Worm (Caenorhabditis elegans) whole organism, L2 larva: Measurements from ENCODE around the gene ubxn-4.

Experiments used
- C34F6.9 ChIP-seq: fragments of 150-350 bp; optimal IDR thresholded peaks from 2 replicates; lab custom pipeline; 2014; ENCODE audit warnings: missing biosample characterization, missing genetic modification characterization
- F13H6.1 ChIP-seq: sonication (generic microtip); optimal IDR thresholded peaks from 2 replicates; lab custom pipeline; 2016; ENCODE audit warnings: missing genetic modification characterization, missing compliant biosample characterization
- R02D3.7 ChIP-seq: fragments of 150-350 bp; optimal IDR thresholded peaks from 2 replicates; lab custom pipeline; 2014; ENCODE audit warnings: missing biosample characterization, missing genetic modification characterization
- Y55F3AM.14 ChIP-seq: fragments of 200-800 bp; sonication (Bioruptor generic); optimal IDR thresholded peaks from 2 replicates; lab custom pipeline; 2018; ENCODE audit warnings: mild to moderate bottlenecking, missing genetic modification characterization, missing compliant biosample characterization
- ZK546.5 ChIP-seq: sonication (generic microtip); optimal IDR thresholded peaks from 2 replicates; lab custom pipeline; 2017; ENCODE audit warnings: missing biosample characterization, missing genetic modification characterization
- alr-1 ChIP-seq: fragments of 150-350 bp; optimal IDR thresholded peaks from 2 replicates; lab custom pipeline; 2014; ENCODE audit warnings: missing biosample characterization, missing genetic modification characterization
- aly-2 ChIP-seq: fragments of 150-350 bp; optimal IDR thresholded peaks from 2 replicates; lab custom pipeline; 2014; ENCODE audit warnings: missing biosample characterization, missing genetic modification characterization
- ama-1 ChIP-seq: fragments of 150-350 bp; optimal IDR thresholded peaks from 2 replicates; lab custom pipeline; 2018; ENCODE audit warnings: inconsistent platforms
- ceh-16 ChIP-seq: fragments of 150-350 bp; optimal IDR thresholded peaks from 2 replicates; lab custom pipeline; 2014; ENCODE audit warnings: missing biosample characterization, missing genetic modification characterization
- ceh-82 ChIP-seq: fragments of 150-350 bp; optimal IDR thresholded peaks from 2 replicates; lab custom pipeline; 2014; ENCODE audit warnings: missing biosample characterization, missing genetic modification characterization
- crh-2 ChIP-seq: sonication (generic microtip); optimal IDR thresholded peaks from 2 replicates; lab custom pipeline; 2017; ENCODE audit warnings: missing biosample characterization, missing genetic modification characterization
- dmd-4 ChIP-seq: sonication (generic microtip); optimal IDR thresholded peaks from 2 replicates; lab custom pipeline; 2017; ENCODE audit warnings: missing biosample characterization, missing genetic modification characterization
- elt-1 ChIP-seq: fragments of 150-350 bp; optimal IDR thresholded peaks from 2 replicates; lab custom pipeline; 2014; ENCODE audit warnings: missing biosample characterization, missing genetic modification characterization
- elt-3 ChIP-seq: sonication (generic microtip); optimal IDR thresholded peaks from 2 replicates; lab custom pipeline; 2017; ENCODE audit warnings: missing biosample characterization, missing genetic modification characterization
- fos-1 ChIP-seq: fragments of 150-350 bp; optimal IDR thresholded peaks from 2 replicates; lab custom pipeline; 2014; ENCODE audit warnings: missing biosample characterization, missing genetic modification characterization
- gmeb-1 ChIP-seq: fragments of 150-350 bp; optimal IDR thresholded peaks from 2 replicates; lab custom pipeline; 2014; ENCODE audit warnings: missing biosample characterization, missing genetic modification characterization
- lin-11 ChIP-seq: fragments of 150-350 bp; sonication (generic microtip); optimal IDR thresholded peaks from 2 replicates; lab custom pipeline; 2014; ENCODE audit warnings: missing biosample characterization, missing genetic modification characterization, inconsistent platforms, mixed read lengths
- lin-39 ChIP-seq: fragments of 150-350 bp; optimal IDR thresholded peaks from 2 replicates; lab custom pipeline; 2014; ENCODE audit warnings: missing biosample characterization, missing genetic modification reagents, missing genetic modification characterization
- lsy-2 ChIP-seq, 2 experiments: fragments of 150-350 bp in 1 of 2; sonication (generic microtip) in 1 of 2; optimal IDR thresholded peaks; 2 replicates each; lab custom pipeline; 2014 to 2017; ENCODE audit warnings: missing biosample characterization in 2 of 2, missing genetic modification characterization in 2 of 2
- mab-5 ChIP-seq: fragments of 150-350 bp; optimal IDR thresholded peaks from 2 replicates; lab custom pipeline; 2014; ENCODE audit warnings: missing biosample characterization, missing genetic modification characterization
- mbf-1 ChIP-seq: sonication (generic microtip); optimal IDR thresholded peaks from 2 replicates; lab custom pipeline; 2017; ENCODE audit warnings: missing biosample characterization, missing genetic modification characterization
- mdl-1 ChIP-seq, 2 experiments: fragments of 150-350 bp in 1 of 2; sonication (generic microtip) in 1 of 2; optimal IDR thresholded peaks; 2 replicates each; lab custom pipeline; 2017; ENCODE audit warnings: missing biosample characterization in 2 of 2, missing genetic modification characterization in 2 of 2
- nhr-10 ChIP-seq: sonication (generic microtip); optimal IDR thresholded peaks from 2 replicates; lab custom pipeline; 2017; ENCODE audit warnings: missing biosample characterization, missing genetic modification characterization
- nhr-11 ChIP-seq: fragments of 150-350 bp; optimal IDR thresholded peaks from 2 replicates; lab custom pipeline; 2014; ENCODE audit warnings: missing biosample characterization, missing genetic modification characterization
- nhr-12 ChIP-seq: fragments of 150-350 bp; optimal IDR thresholded peaks from 2 replicates; lab custom pipeline; 2014; ENCODE audit warnings: missing biosample characterization, missing genetic modification characterization
- nhr-129 ChIP-seq: fragments of 150-350 bp; optimal IDR thresholded peaks from 2 replicates; lab custom pipeline; 2014; ENCODE audit warnings: missing biosample characterization, missing genetic modification characterization
- nhr-21 ChIP-seq: fragments of 150-350 bp; optimal IDR thresholded peaks from 2 replicates; lab custom pipeline; 2014; ENCODE audit warnings: missing biosample characterization, missing genetic modification characterization
- nhr-23 ChIP-seq: fragments of 150-350 bp; optimal IDR thresholded peaks from 2 replicates; lab custom pipeline; 2014; ENCODE audit warnings: missing biosample characterization, missing genetic modification reagents, missing genetic modification characterization
- nhr-237 ChIP-seq: fragments of 150-350 bp; optimal IDR thresholded peaks from 2 replicates; lab custom pipeline; 2014; ENCODE audit warnings: missing biosample characterization, missing genetic modification characterization
- nhr-25 ChIP-seq: fragments of 150-350 bp; sonication (generic microtip); optimal IDR thresholded peaks from 3 replicates; lab custom pipeline; 2014; ENCODE audit warnings: missing biosample characterization, missing genetic modification characterization
- nhr-6 ChIP-seq: fragments of 150-350 bp; optimal IDR thresholded peaks from 2 replicates; lab custom pipeline; 2014; ENCODE audit warnings: missing biosample characterization, missing genetic modification characterization
- nhr-77 ChIP-seq: fragments of 150-350 bp; optimal IDR thresholded peaks from 2 replicates; lab custom pipeline; 2014; ENCODE audit warnings: missing biosample characterization, missing genetic modification characterization
- peb-1 ChIP-seq: fragments of 150-350 bp; optimal IDR thresholded peaks from 2 replicates; lab custom pipeline; 2014; ENCODE audit warnings: missing biosample characterization, missing genetic modification characterization
- sem-4 ChIP-seq: fragments of 150-350 bp; optimal IDR thresholded peaks from 2 replicates; lab custom pipeline; 2014; ENCODE audit warnings: missing biosample characterization, missing genetic modification reagents, missing genetic modification characterization
- skn-1 ChIP-seq: sonication (generic microtip); optimal IDR thresholded peaks from 2 replicates; lab custom pipeline; 2017; ENCODE audit warnings: missing biosample characterization, missing genetic modification characterization
- sma-3 ChIP-seq: sonication (generic microtip); optimal IDR thresholded peaks from 2 replicates; lab custom pipeline; 2016; ENCODE audit warnings: missing genetic modification reagents, missing genetic modification characterization, missing compliant biosample characterization
- sma-9 ChIP-seq, 2 experiments: fragments of 150-350 bp in 1 of 2; sonication (generic microtip) in 1 of 2; optimal IDR thresholded peaks; 2 replicates each; lab custom pipeline; 2014 to 2016; ENCODE audit warnings: missing genetic modification characterization in 2 of 2, mild to moderate bottlenecking in 1 of 2, missing biosample characterization in 1 of 2, missing compliant biosample characterization in 1 of 2, missing genetic modification reagents in 1 of 2, moderate library complexity in 1 of 2
- snpc-4 ChIP-seq: fragments of 150-350 bp; optimal IDR thresholded peaks from 2 replicates; lab custom pipeline; 2014; ENCODE audit warnings: missing biosample characterization, missing genetic modification characterization
- unc-39 ChIP-seq: fragments of 150-350 bp; optimal IDR thresholded peaks from 2 replicates; lab custom pipeline; 2014; ENCODE audit warnings: missing biosample characterization, missing genetic modification characterization
- unc-55 ChIP-seq: fragments of 150-350 bp; sonication (generic microtip); optimal IDR thresholded peaks from 3 replicates; lab custom pipeline; 2014; ENCODE audit warnings: missing biosample characterization, missing genetic modification reagents, missing genetic modification characterization
- unc-62 ChIP-seq: fragments of 150-350 bp; optimal IDR thresholded peaks from 2 replicates; lab custom pipeline; 2014; ENCODE audit warnings: missing biosample characterization, missing genetic modification reagents, missing genetic modification characterization
- zag-1 ChIP-seq: fragments of 150-350 bp; optimal IDR thresholded peaks from 2 replicates; lab custom pipeline; 2014; ENCODE audit warnings: missing biosample characterization, missing genetic modification characterization
- ztf-1 ChIP-seq: fragments of 200-800 bp; sonication (Bioruptor generic); conservative IDR thresholded peaks from 2 replicates; pipeline ENCODE4 v1.3.6; 2022; ENCODE audit warnings: missing genetic modification characterization, missing compliant biosample characterization
- ztf-11 ChIP-seq: sonication (generic microtip); optimal IDR thresholded peaks from 2 replicates; lab custom pipeline; 2017; ENCODE audit warnings: missing biosample characterization, missing genetic modification characterization
- ztf-4 ChIP-seq: fragments of 150-350 bp; optimal IDR thresholded peaks from 2 replicates; lab custom pipeline; 2014; ENCODE audit warnings: missing biosample characterization, missing genetic modification characterization

Gene ubxn-4

ce11 chrIII:8380645-8381044, 24.7 kb downstream of the ubxn-4 start, which contains the start of gene R05D3.12:
TSS of gene R05D3.12 (plus strand) at chrIII:8380945.
- no peak for TF ChIP-seq mbf-1

DNA sequence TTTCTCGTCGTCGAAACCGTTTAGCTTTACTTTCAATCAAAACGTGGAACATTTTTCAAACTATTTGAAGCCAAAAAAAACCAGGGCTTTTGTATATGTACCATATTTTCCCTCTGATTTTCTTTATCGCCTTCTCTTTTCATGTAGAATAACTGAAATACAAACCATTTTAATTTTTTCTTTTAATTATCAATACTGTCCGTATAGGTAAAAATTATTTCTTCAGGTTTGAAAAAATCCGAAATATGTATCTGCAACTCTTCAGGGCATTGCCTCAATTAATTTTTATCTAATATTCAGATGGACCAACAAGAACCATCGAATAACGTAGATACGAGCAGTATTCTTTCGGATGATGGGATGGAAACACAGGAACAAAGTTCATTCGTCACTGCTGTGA, 30.4 kb downstream of the ubxn-4 start, which contains the start of gene met-2:
Gene met-2 (plus strand): TSS at position 301 of the 400 bp plus-strand sequence.
- TF ChIP-seq peb-1 = no peak
- TF ChIP-seq R02D3.7 = no peak
- TF ChIP-seq nhr-25 (tag; lab: Kevin White, UChicago) = no peak
- TF ChIP-seq dmd-4 (tag; lab: Kevin White, UChicago) = no peak
- no peak for TF ChIP-seq aly-2 (tag; lab: Kevin White, UChicago)
- TF ChIP-seq nhr-10 (tag; lab: Kevin White, UChicago) = no peak
- TF ChIP-seq lin-39 (tag; lab: Kevin White, UChicago) = no peak
- TF ChIP-seq ceh-82 = no peak
- TF ChIP-seq unc-39 = no peak
- no peak for TF ChIP-seq sem-4 (tag; lab: Kevin White, UChicago)
- TF ChIP-seq nhr-77 = no peak
- TF ChIP-seq ztf-11 = no peak
- TF ChIP-seq sma-9 (GFP tag; optimal IDR thresholded peaks at IDR 0.05; lab: Kevin White, UChicago) = no peak
- no peak for TF ChIP-seq sma-9 (tag; optimal IDR thresholded peaks at IDR 0.05; lab: Kevin White, UChicago)
- no peak for TF ChIP-seq unc-62 (GFP tag; lab: Kevin White, UChicago)
- TF ChIP-seq F13H6.1 = no peak
- no peak for TF ChIP-seq snpc-4 (tag; lab: Kevin White, UChicago)
- TF ChIP-seq sma-3 (GFP tag; lab: Kevin White, UChicago) = no peak
- no peak for TF ChIP-seq nhr-6 (tag; lab: Kevin White, UChicago)
- no peak for TF ChIP-seq lin-11
- no peak for TF ChIP-seq unc-55 (GFP tag; lab: Kevin White, UChicago)
- TF ChIP-seq, all 48 proteins: peak for 0

DNA sequence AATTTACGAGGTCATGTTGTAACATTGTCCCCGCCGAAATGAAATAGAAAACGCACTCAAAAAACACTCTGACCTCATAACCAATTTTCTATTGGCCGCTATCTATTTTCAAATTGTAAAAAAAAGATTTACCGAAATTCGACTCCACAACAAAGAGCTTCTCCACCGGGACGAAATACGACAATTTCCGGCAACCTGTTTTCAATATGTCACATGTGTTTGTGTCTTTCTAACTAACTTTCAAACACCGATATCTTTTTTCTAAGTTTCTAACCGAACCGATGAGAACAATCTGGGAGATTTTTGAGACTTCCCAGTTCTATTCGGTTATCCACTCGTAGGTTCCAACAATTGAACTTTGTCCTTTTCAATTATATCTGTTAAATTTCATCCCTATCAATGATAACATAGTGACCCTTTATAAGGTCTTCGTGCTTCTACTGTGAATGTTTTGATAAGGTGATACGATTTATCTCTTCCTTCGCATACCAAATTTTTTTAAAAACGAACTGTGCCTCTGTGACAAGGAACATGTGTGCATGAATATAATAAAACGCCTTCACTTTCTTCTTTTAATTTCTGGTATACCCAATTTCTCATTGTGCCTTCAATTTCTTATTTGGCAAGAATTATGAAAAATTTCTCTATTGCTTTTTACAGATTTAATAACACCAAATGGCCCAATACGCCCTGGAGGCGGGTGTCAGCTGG, 33.6 kb downstream of the ubxn-4 start, which contains the start of gene lmbr-1:
Gene lmbr-1 (plus strand): TSS at position 661 of the 711 bp plus-strand sequence.
- TF ChIP-seq aly-2 (tag; lab: Kevin White, UChicago) (no peak), ceh-82 (no peak), nhr-129 (tag; lab: Kevin White, UChicago) (no peak), alr-1 (tag; lab: Kevin White, UChicago) (no peak)

- TF ChIP-seq ztf-4 (tag; lab: Kevin White, UChicago) (no peak), alr-1 (tag; lab: Kevin White, UChicago) (no peak), snpc-4 (tag; lab: Kevin White, UChicago) (no peak), ceh-16 (tag; lab: Kevin White, UChicago) (no peak), nhr-10 (tag; lab: Kevin White, UChicago) (no peak), ztf-1 (GFP tag; lab: Robert Waterston, UW) (no peak), mab-5 (tag; lab: Kevin White, UChicago) (no peak), nhr-11 (no peak), nhr-129 (tag; lab: Kevin White, UChicago) (peak; percentile 50), peb-1 (no peak), sma-9 (GFP tag; optimal IDR thresholded peaks at IDR 0.05; lab: Kevin White, UChicago) (no peak), sma-9 (tag; optimal IDR thresholded peaks at IDR 0.05; lab: Kevin White, UChicago) (no peak), fos-1 (tag; lab: Kevin White, UChicago) (peak; percentile 46), sma-3 (GFP tag; lab: Kevin White, UChicago) (peak; percentile 2), R02D3.7 (no peak), C34F6.9 (tag; lab: Kevin White, UChicago) (peak; percentile 68), Y55F3AM.14 (GFP tag; lab: Kevin White, UChicago) (peak; percentile 39), lin-11 (no peak), nhr-23 (tag; lab: Kevin White, UChicago) (no peak), lin-39 (tag; lab: Kevin White, UChicago) (no peak), nhr-21 (tag; lab: Kevin White, UChicago) (peak; percentile 53), F13H6.1 (peak; percentile 54), ceh-82 (no peak), elt-1 (tag; lab: Kevin White, UChicago) (no peak), unc-62 (GFP tag; lab: Kevin White, UChicago) (no peak), elt-3 (no peak), nhr-77 (no peak), mdl-1 (tag; optimal IDR thresholded peaks at IDR 0.05; lab: Kevin White, UChicago) (peak in 1 of 2 experiments; percentile 17), unc-39 (no peak), mbf-1 (no peak), zag-1 (tag; lab: Kevin White, UChicago) (no peak), gmeb-1 (tag; lab: Kevin White, UChicago) (no peak), ZK546.5 (tag; lab: Kevin White, UChicago) (no peak), nhr-12 (no peak), skn-1 (tag; lab: Kevin White, UChicago) (no peak), crh-2 (tag; lab: Kevin White, UChicago) (peak; percentile 39), ztf-11 (no peak), nhr-237 (no peak), lsy-2 (tag; optimal IDR thresholded peaks at IDR 0.05; lab: Kevin White, UChicago) (peak in 1 of 2 experiments; percentile 63), unc-55 (GFP tag; lab: Kevin White, UChicago) (peak; percentile 2), ama-1 (lab: Kevin White, UChicago) (no peak)
Observed at ce11 chrIII:8370846-8371257, 34.5 kb downstream of the ubxn-4 start.
